Fruit fly (Drosophila melanogaster): ENCODE results near the gene CG34140.

CG34140 gene

DNA sequence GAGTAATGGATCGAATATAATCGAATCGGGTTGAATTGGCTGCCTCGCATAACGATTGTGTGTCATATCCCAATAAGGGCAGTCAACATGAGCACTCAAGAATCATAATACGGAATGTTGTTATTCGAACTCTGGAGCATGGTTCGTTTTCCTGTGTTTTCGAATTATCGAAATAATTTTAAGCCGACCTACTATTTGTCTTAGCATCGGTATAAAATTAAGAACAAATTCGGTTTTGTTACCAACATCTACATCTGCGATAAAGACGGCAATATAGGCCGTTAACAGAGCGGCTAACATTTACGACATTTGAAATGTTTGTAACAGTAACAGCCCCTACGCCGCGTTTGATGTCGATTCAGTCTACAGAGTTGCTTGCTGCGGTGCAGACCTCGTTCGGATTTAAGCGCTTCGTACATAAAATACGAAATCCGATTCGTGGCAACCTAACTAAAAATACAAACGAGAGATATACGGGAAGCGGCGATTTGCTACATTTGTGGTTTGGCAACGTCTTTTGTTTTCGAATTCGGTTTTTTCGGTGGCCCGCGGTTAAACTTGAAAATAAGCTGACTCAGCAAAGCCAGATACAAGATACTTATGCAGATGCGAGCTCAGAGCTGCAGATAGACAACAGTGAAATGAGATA is 23.7 kb downstream of the CG34140 start (continued):
- peak; percentile 79 for TF ChIP-seq CG13894 (tag; optimal IDR thresholded peaks at IDR 0.05)
- TF ChIP-seq BEAF-32 (GFP tag; optimal IDR thresholded peaks at IDR 0.05), result no peak
- TF ChIP-seq CG42726 (GFP tag; IDR thresholded peaks at IDR 0.05; ENCODE audit: partially characterized antibody), result 0 out of 2 replicates have a peak, but pooled peaks have one; percentile 3
- peak; percentile 60; the same call in 1 of the 2 replicates for TF ChIP-seq vvl (GFP tag; IDR thresholded peaks at IDR 0.05)
- no peak; the same call in 1 of the 2 replicates for TF ChIP-seq Atf6 (GFP tag; IDR thresholded peaks at IDR 0.05)
- no peak for TF ChIP-seq CG10274 (GFP tag; optimal IDR thresholded peaks at IDR 0.05)
- TF ChIP-seq D (optimal IDR thresholded peaks at IDR 0.05), result no peak
- no peak for TF ChIP-seq D (GFP tag; optimal IDR thresholded peaks at IDR 0.05)
- TF ChIP-seq CG16815 (GFP tag; optimal IDR thresholded peaks at IDR 0.05), result no peak
- no peak; the same call in 1 of the 2 replicates for TF ChIP-seq CG14014 (GFP tag; IDR thresholded peaks at IDR 0.05)
- TF ChIP-seq CG18262 (tag; optimal IDR thresholded peaks at IDR 0.05), result no peak
- no peak for TF ChIP-seq CG2120 (GFP tag; optimal IDR thresholded peaks at IDR 0.05)
- TF ChIP-seq Ssrp (tag; optimal IDR thresholded peaks at IDR 0.05), result no peak
- TF ChIP-seq CG7786 (GFP tag; optimal IDR thresholded peaks at IDR 0.05), result no peak
- TF ChIP-seq Scr (GFP tag; IDR thresholded peaks at IDR 0.05; ENCODE audit: partially characterized antibody), result no peak
- no peak for TF ChIP-seq Xrp1 (GFP tag; IDR thresholded peaks at IDR 0.05)
- peak; percentile 8 for TF ChIP-seq caup (GFP tag; optimal IDR thresholded peaks at IDR 0.05; ENCODE audit: severe bottlenecking)
- no peak for TF ChIP-seq Hr51 (GFP tag; optimal IDR thresholded peaks at IDR 0.05)
- TF ChIP-seq seq (GFP tag; IDR thresholded peaks at IDR 0.05), result no peak
- TF ChIP-seq Blimp-1 (GFP tag; optimal IDR thresholded peaks at IDR 0.05), result no peak
- TF ChIP-seq NfI (GFP tag; optimal IDR thresholded peaks at IDR 0.05), result no peak
- no peak for TF ChIP-seq kay (GFP tag; optimal IDR thresholded peaks at IDR 0.05)
- no peak for TF ChIP-seq crc (GFP tag; optimal IDR thresholded peaks at IDR 0.05)
- TF ChIP-seq bcd (GFP tag; optimal IDR thresholded peaks at IDR 0.05), result no peak
- no peak for TF ChIP-seq CG6791 (GFP tag; IDR thresholded peaks at IDR 0.05; ENCODE audit: partially characterized antibody)
- TF ChIP-seq az2 (GFP tag; optimal IDR thresholded peaks at IDR 0.05), result no peak
- TF ChIP-seq Antp (GFP tag; optimal IDR thresholded peaks at IDR 0.05), result no peak
- TF ChIP-seq prd (optimal IDR thresholded peaks at IDR 0.05), result no peak
- no peak for TF ChIP-seq prd (GFP tag; IDR thresholded peaks at IDR 0.05)
- no peak for TF ChIP-seq CG8388 (GFP tag; optimal IDR thresholded peaks at IDR 0.05)
- TF ChIP-seq bigmax (GFP tag; optimal IDR thresholded peaks at IDR 0.05), result peak; percentile 51
- TF ChIP-seq CG6765 (GFP tag; optimal IDR thresholded peaks at IDR 0.05), result peak; percentile 7
- TF ChIP-seq dan (GFP tag; IDR thresholded peaks at IDR 0.05), result no peak
- TF ChIP-seq CG17829 (tag; optimal IDR thresholded peaks at IDR 0.05), result no peak
- no peak for TF ChIP-seq fd64A (GFP tag; optimal IDR thresholded peaks at IDR 0.05)
- no peak for TF ChIP-seq CG7928 (GFP tag; optimal IDR thresholded peaks at IDR 0.05)
- TF ChIP-seq lola (GFP tag; optimal IDR thresholded peaks at IDR 0.05), result no peak
- no peak for TF ChIP-seq sna (GFP tag; IDR thresholded peaks at IDR 0.05; ENCODE audit: partially characterized antibody)
- TF ChIP-seq CG2199 (GFP tag; IDR thresholded peaks at IDR 0.05), result peak; percentile 85; the same call in 2 of the 3 replicates
- no peak for TF ChIP-seq Sox102F (GFP tag; optimal IDR thresholded peaks at IDR 0.05)
- TF ChIP-seq CG16813 (GFP tag; IDR thresholded peaks at IDR 0.05; ENCODE audit: partially characterized antibody), result no peak
- no peak for TF ChIP-seq CG11398 (GFP tag; optimal IDR thresholded peaks at IDR 0.05)
- TF ChIP-seq CG9797 (GFP tag; optimal IDR thresholded peaks at IDR 0.05), result no peak
- TF ChIP-seq tll (GFP tag; optimal IDR thresholded peaks at IDR 0.05), result no peak
- TF ChIP-seq Oli (tag; optimal IDR thresholded peaks at IDR 0.05), result no peak
- TF ChIP-seq sob (GFP tag; IDR thresholded peaks at IDR 0.05), result peak; percentile 43; the same call in 1 of the 2 replicates
- no peak for TF ChIP-seq CG12236 (GFP tag; optimal IDR thresholded peaks at IDR 0.05)
- TF ChIP-seq CG11504 (tag; optimal IDR thresholded peaks at IDR 0.05), result peak; percentile 34
- no peak for TF ChIP-seq ro (GFP tag; IDR thresholded peaks at IDR 0.05)

Data from whole organism, embryonic.